Worm (Caenorhabditis elegans) whole organism, young adult: ENCODE results near the gene spt-4.

Experiments
- F49E8.2 ChIP-seq: sonication (generic microtip); optimal IDR thresholded peaks from 3 replicates; lab custom pipeline; 2017; ENCODE audit warnings: missing genetic modification characterization, mild to moderate bottlenecking, missing compliant biosample characterization, antibody characterized with exemption, moderate library complexity; ENCODE audit not compliant: insufficient read depth
- F55B11.4 ChIP-seq: sonication (generic microtip); optimal IDR thresholded peaks from 2 replicates; lab custom pipeline; 2016; ENCODE audit warnings: missing compliant biosample characterization, missing genetic modification characterization, borderline replicate concordance; ENCODE audit not compliant: insufficient read depth
- F57A8.1 ChIP-seq: fragments of 200-800 bp; sonication (Bioruptor generic); optimal IDR thresholded peaks from 2 replicates; lab custom pipeline; 2018; ENCODE audit warnings: mild to moderate bottlenecking, missing genetic modification characterization, moderate library complexity, missing compliant biosample characterization
- lin-35 ChIP-seq, 3 experiments: fragments of 150-350 bp in 2 of 3; sonication (generic microtip) in 1 of 3; optimal IDR thresholded peaks; 2 replicates each; lab custom pipeline; 2014 to 2018; ENCODE audit warnings: missing biosample characterization in 3 of 3, missing genetic modification characterization in 3 of 3, missing genetic modification reagents in 3 of 3
- repo-1 ChIP-seq: sonication (generic microtip); optimal IDR thresholded peaks from 2 replicates; lab custom pipeline; 2017; ENCODE audit warnings: mild to moderate bottlenecking, missing genetic modification characterization, missing compliant biosample characterization
- snpc-4 ChIP-seq, 5 experiments: fragments of 150-350 bp in 1 of 5; sonication (generic microtip) in 4 of 5; optimal IDR thresholded peaks; 2 replicates each; lab custom pipeline; 2014 to 2018; ENCODE audit warnings: missing genetic modification characterization in 5 of 5, missing biosample characterization in 3 of 5, antibody characterized with exemption in 2 of 5, mild to moderate bottlenecking in 2 of 5, missing compliant biosample characterization in 2 of 5, missing genotype in 2 of 5, moderate library complexity in 2 of 5, missing genetic modification reagents in 1 of 5

ce11 chrIII:19509-19908 is 50.0 kb downstream of the spt-4 start, which contains the start of gene H10E21.4:
- no peak for TF ChIP-seq snpc-4 (GFP tag; optimal IDR thresholded peaks at IDR 0.05; lab: Kevin White, UChicago)
- TF ChIP-seq snpc-4 (tag; optimal IDR thresholded peaks at IDR 0.05; lab: Kevin White, UChicago), result no peak
- no peak for TF ChIP-seq F55B11.4 (tag; lab: Kevin White, UChicago)
- TF ChIP-seq F57A8.1 (GFP tag; lab: Kevin White, UChicago), result no peak
- TF ChIP-seq lin-35 (GFP tag; optimal IDR thresholded peaks at IDR 0.05; lab: Kevin White, UChicago), result no peak
- no peak for TF ChIP-seq F49E8.2 (tag; lab: Kevin White, UChicago)
- TF ChIP-seq repo-1 (tag; lab: Kevin White, UChicago), result no peak
